Fruit fly (Drosophila melanogaster) whole organism, embryonic: Measurements from ENCODE around the gene CG8564.

ENCODE experiments used
- Atf3 ChIP-seq: fragments of 200-800 bp; sonication (Bioruptor generic); optimal IDR thresholded peaks from 3 replicates; lab custom pipeline; 2016; ENCODE audit warnings: missing biosample characterization, missing genetic modification characterization
- B-H1 ChIP-seq: fragments of 200-800 bp; sonication (Bioruptor generic); IDR thresholded peaks from 3 replicates; pipeline ENCODE4 v1.3.6; 2022; ENCODE audit warnings: missing biosample characterization, missing genetic modification characterization
- Blimp-1 ChIP-seq: fragments of 200-800 bp; sonication (Bioruptor generic); optimal IDR thresholded peaks from 3 replicates; lab custom pipeline; 2018; ENCODE audit warnings: missing biosample characterization, missing genetic modification characterization, mild to moderate bottlenecking, moderate library complexity, missing genetic modification reagents
- Bteb2 ChIP-seq: fragments of 200-800 bp; sonication (Bioruptor generic); optimal IDR thresholded peaks from 2 replicates; lab custom pipeline; 2016; ENCODE audit warnings: missing biosample characterization, missing genetic modification characterization
- CG10147 ChIP-seq: fragments of 200-800 bp; sonication (Bioruptor generic); optimal IDR thresholded peaks from 2 replicates; lab custom pipeline; 2019; ENCODE audit warnings: missing biosample characterization, mild to moderate bottlenecking, missing genetic modification characterization, moderate library complexity
- CG10209 ChIP-seq: fragments of 200-800 bp; sonication (Bioruptor generic); optimal IDR thresholded peaks from 3 replicates; lab custom pipeline; 2017; ENCODE audit warnings: missing biosample characterization, mild to moderate bottlenecking, missing genetic modification characterization, missing genetic modification reagents
- CG11723 ChIP-seq: fragments of 200-800 bp; sonication (Bioruptor generic); optimal IDR thresholded peaks from 2 replicates; lab custom pipeline; 2017; ENCODE audit warnings: missing biosample characterization, mild to moderate bottlenecking, missing genetic modification characterization
- CG12104 ChIP-seq: fragments of 200-800 bp; sonication (Bioruptor generic); optimal IDR thresholded peaks from 3 replicates; lab custom pipeline; 2016; ENCODE audit warnings: missing biosample characterization, missing genetic modification characterization
- CG14014 ChIP-seq: fragments of 200-800 bp; sonication (Bioruptor generic); IDR thresholded peaks from 2 replicates; pipeline ENCODE4 v1.3.6; 2022; ENCODE audit warnings: missing biosample characterization, missing genetic modification characterization
- CG15269 ChIP-seq: fragments of 200-800 bp; sonication (Bioruptor generic); optimal IDR thresholded peaks from 2 replicates; lab custom pipeline; 2018; ENCODE audit warnings: missing biosample characterization, mild to moderate bottlenecking, missing genetic modification characterization, moderate library complexity
- CG15696 ChIP-seq: fragments of 200-800 bp; sonication (Bioruptor generic); optimal IDR thresholded peaks from 2 replicates; lab custom pipeline; 2019; ENCODE audit warnings: missing biosample characterization, mild to moderate bottlenecking, missing genetic modification characterization, moderate library complexity
- CG17359 ChIP-seq: fragments of 200-800 bp; sonication (Bioruptor generic); optimal IDR thresholded peaks from 3 replicates; lab custom pipeline; 2018; ENCODE audit warnings: missing biosample characterization, mild to moderate bottlenecking, missing genetic modification characterization, moderate library complexity
- CG31224 ChIP-seq: fragments of 200-800 bp; sonication (Bioruptor generic); IDR thresholded peaks from 2 replicates; pipeline ENCODE4 v1.3.6; 2022; ENCODE audit warnings: missing biosample characterization, missing genetic modification characterization
- CG31365 ChIP-seq: fragments of 200-800 bp; sonication (Bioruptor generic); optimal IDR thresholded peaks from 2 replicates; lab custom pipeline; 2018; ENCODE audit warnings: missing biosample characterization, mild to moderate bottlenecking, missing genetic modification characterization
- CG32772 ChIP-seq: fragments of 200-800 bp; sonication (Bioruptor generic); IDR thresholded peaks from 2 replicates; pipeline ENCODE4 v1.3.6; 2022; ENCODE audit warnings: missing biosample characterization, missing genetic modification characterization
- CG4360 ChIP-seq: fragments of 200-800 bp; sonication (Bioruptor generic); IDR thresholded peaks from 2 replicates; pipeline ENCODE4 v1.3.6; 2022; ENCODE audit warnings: missing biosample characterization, missing genetic modification characterization
- CG4854 ChIP-seq: fragments of 200-800 bp; sonication (Bioruptor generic); optimal IDR thresholded peaks from 2 replicates; lab custom pipeline; 2016; ENCODE audit warnings: missing biosample characterization, missing genetic modification characterization, inconsistent platforms
- CG6854 ChIP-seq: fragments of 200-800 bp; sonication (Bioruptor generic); optimal IDR thresholded peaks from 3 replicates; lab custom pipeline; 2017; ENCODE audit warnings: missing biosample characterization, mild to moderate bottlenecking, missing genetic modification characterization
- CG9437 ChIP-seq: fragments of 200-800 bp; sonication (Bioruptor generic); optimal IDR thresholded peaks from 2 replicates; lab custom pipeline; 2018; ENCODE audit warnings: missing biosample characterization, mild to moderate bottlenecking, missing genetic modification characterization
- Dll ChIP-seq: fragments of 200-800 bp; sonication (Bioruptor generic); IDR thresholded peaks from 4 replicates; pipeline ENCODE4 v1.3.6; 2022; ENCODE audit warnings: missing biosample characterization, missing genetic modification characterization; ENCODE audit not compliant: partially characterized antibody
- Ets97D ChIP-seq: fragments of 200-800 bp; sonication (Bioruptor generic); optimal IDR thresholded peaks from 3 replicates; lab custom pipeline; 2016; ENCODE audit warnings: missing biosample characterization, missing genetic modification characterization
- Fer1 ChIP-seq: fragments of 200-800 bp; sonication (Bioruptor generic); optimal IDR thresholded peaks from 2 replicates; lab custom pipeline; 2017; ENCODE audit warnings: missing biosample characterization, mild to moderate bottlenecking, missing genetic modification characterization
- GATAe ChIP-seq: fragments of 200-800 bp; sonication (Bioruptor generic); conservative IDR thresholded peaks from 2 replicates; pipeline ENCODE4 v1.3.6; 2022; ENCODE audit warnings: missing biosample characterization, missing genetic modification characterization
- Gug ChIP-seq: fragments of 200-800 bp; sonication (Bioruptor generic); IDR thresholded peaks from 4 replicates; pipeline ENCODE4 v1.3.6; 2022; ENCODE audit warnings: missing biosample characterization, missing genetic modification characterization
- Hey ChIP-seq: fragments of 200-800 bp; sonication (Bioruptor generic); optimal IDR thresholded peaks from 3 replicates; lab custom pipeline; 2018; ENCODE audit warnings: missing biosample characterization, mild to moderate bottlenecking, missing genetic modification characterization
- Med ChIP-seq: fragments of 200-800 bp; sonication (Bioruptor generic); peaks from one replicate; lab custom pipeline; 2016; ENCODE audit warnings: missing biosample characterization, missing genetic modification characterization, mild to moderate bottlenecking, inconsistent platforms, moderate library complexity
- Pdp1 ChIP-seq, 2 experiments: fragments of 200-800 bp; sonication (Bioruptor generic); optimal IDR thresholded peaks; 3 replicates each; lab custom pipeline; 2016; ENCODE audit warnings: missing biosample characterization in 2 of 2, missing genetic modification characterization in 2 of 2, mild to moderate bottlenecking in 1 of 2, moderate library complexity in 1 of 2
- Xrp1 ChIP-seq: fragments of 200-800 bp; sonication (Bioruptor generic); IDR thresholded peaks from 2 replicates; pipeline ENCODE4 v1.3.6; 2022; ENCODE audit warnings: missing biosample characterization, missing genetic modification characterization
- dysf ChIP-seq: fragments of 200-800 bp; sonication (Bioruptor generic); IDR thresholded peaks from 3 replicates; pipeline ENCODE4 v1.3.6; 2022; ENCODE audit warnings: missing biosample characterization, missing genetic modification characterization
- en ChIP-seq: fragments of 200-800 bp; sonication (Bioruptor generic); optimal IDR thresholded peaks from 2 replicates; lab custom pipeline; 2016; ENCODE audit warnings: missing biosample characterization, missing genetic modification characterization
- gsb-n ChIP-seq: fragments of 200-800 bp; sonication (Bioruptor generic); optimal IDR thresholded peaks from 3 replicates; lab custom pipeline; 2018; ENCODE audit warnings: missing biosample characterization, mild to moderate bottlenecking, missing genetic modification characterization
- gt ChIP-seq: fragments of 200-800 bp; sonication (Bioruptor generic); IDR thresholded peaks from 2 replicates; pipeline ENCODE4 v1.3.6; 2022; ENCODE audit warnings: missing biosample characterization, missing genetic modification characterization
- insv ChIP-seq, 2 experiments: fragments of 200-800 bp; sonication (Bioruptor generic); optimal IDR thresholded peaks; 3 replicates each; lab custom pipeline; 2016 to 2018; ENCODE audit warnings: missing biosample characterization in 2 of 2, missing genetic modification characterization in 2 of 2
- lov ChIP-seq, 2 experiments: fragments of 200-800 bp in 1 of 2; fragments of >200 bp in 1 of 2; sonication (Bioruptor generic) in 1 of 2; IDR thresholded peaks in 1 of 2; optimal IDR thresholded peaks in 1 of 2; 2 replicates in 1 of 2; 3 replicates in 1 of 2; pipeline versions ENCODE4 v1.3.6 to Lab custom; 2017 to 2022; ENCODE audit warnings: missing biosample characterization in 1 of 2, missing genetic modification characterization in 1 of 2
- nom ChIP-seq: fragments of 200-800 bp; sonication (Bioruptor generic); optimal IDR thresholded peaks from 2 replicates; lab custom pipeline; 2017; ENCODE audit warnings: missing biosample characterization, missing genetic modification characterization, mild to moderate bottlenecking, moderate library complexity, missing genetic modification reagents
- oc ChIP-seq: fragments of 200-800 bp; sonication (Bioruptor generic); optimal IDR thresholded peaks from 2 replicates; lab custom pipeline; 2018; ENCODE audit warnings: missing biosample characterization, mild to moderate bottlenecking, missing genetic modification characterization, moderate library complexity
- onecut ChIP-seq: fragments of 200-800 bp; sonication (Bioruptor generic); IDR thresholded peaks from 2 replicates; pipeline ENCODE4 v1.3.6; 2022; ENCODE audit warnings: missing biosample characterization, missing genetic modification characterization
- pb ChIP-seq: fragments of 200-800 bp; sonication (Bioruptor generic); optimal IDR thresholded peaks from 3 replicates; lab custom pipeline; 2016; ENCODE audit warnings: missing biosample characterization, missing genetic modification characterization
- peb ChIP-seq: fragments of 200-800 bp; sonication (Bioruptor generic); IDR thresholded peaks from 2 replicates; pipeline ENCODE4 v1.3.6; 2022; ENCODE audit warnings: missing biosample characterization, missing genetic modification characterization
- pros ChIP-seq: fragments of 200-800 bp; sonication (Bioruptor generic); optimal IDR thresholded peaks from 3 replicates; lab custom pipeline; 2019; ENCODE audit warnings: missing biosample characterization, mild to moderate bottlenecking, missing genetic modification characterization, moderate library complexity
- ro ChIP-seq: fragments of 200-800 bp; sonication (Bioruptor generic); IDR thresholded peaks from 2 replicates; pipeline ENCODE4 v1.3.6; 2022; ENCODE audit warnings: missing biosample characterization, missing genetic modification characterization
- salm ChIP-seq: fragments of 200-800 bp; sonication (Bioruptor generic); optimal IDR thresholded peaks from 2 replicates; lab custom pipeline; 2018; ENCODE audit warnings: missing biosample characterization, mild to moderate bottlenecking, missing genetic modification characterization
- schlank ChIP-seq: fragments of 200-800 bp; sonication (Bioruptor generic); optimal IDR thresholded peaks from 2 replicates; lab custom pipeline; 2018; ENCODE audit warnings: missing biosample characterization, mild to moderate bottlenecking, missing genetic modification characterization
- scrt ChIP-seq: fragments of 200-800 bp; sonication (Bioruptor generic); optimal IDR thresholded peaks from 2 replicates; lab custom pipeline; 2018; ENCODE audit warnings: missing biosample characterization, mild to moderate bottlenecking, missing genetic modification characterization, moderate library complexity
- slou ChIP-seq: fragments of 200-800 bp; sonication (Bioruptor generic); optimal IDR thresholded peaks from 3 replicates; lab custom pipeline; 2016; ENCODE audit warnings: missing biosample characterization, missing genetic modification characterization
- tx ChIP-seq: fragments of 200-800 bp; sonication (Bioruptor generic); optimal IDR thresholded peaks from 2 replicates; lab custom pipeline; 2016; ENCODE audit warnings: missing biosample characterization, missing genetic modification characterization
- wor ChIP-seq: fragments of 200-800 bp; sonication (Bioruptor generic); IDR thresholded peaks from 2 replicates; pipeline ENCODE4 v1.3.6; 2022; ENCODE audit warnings: missing biosample characterization, missing genetic modification characterization
- zf30C ChIP-seq: fragments of 200-800 bp; sonication (Bioruptor generic); optimal IDR thresholded peaks from 3 replicates; lab custom pipeline; 2018; ENCODE audit warnings: missing biosample characterization, mild to moderate bottlenecking, missing genetic modification characterization

The CG8564 gene

DNA sequence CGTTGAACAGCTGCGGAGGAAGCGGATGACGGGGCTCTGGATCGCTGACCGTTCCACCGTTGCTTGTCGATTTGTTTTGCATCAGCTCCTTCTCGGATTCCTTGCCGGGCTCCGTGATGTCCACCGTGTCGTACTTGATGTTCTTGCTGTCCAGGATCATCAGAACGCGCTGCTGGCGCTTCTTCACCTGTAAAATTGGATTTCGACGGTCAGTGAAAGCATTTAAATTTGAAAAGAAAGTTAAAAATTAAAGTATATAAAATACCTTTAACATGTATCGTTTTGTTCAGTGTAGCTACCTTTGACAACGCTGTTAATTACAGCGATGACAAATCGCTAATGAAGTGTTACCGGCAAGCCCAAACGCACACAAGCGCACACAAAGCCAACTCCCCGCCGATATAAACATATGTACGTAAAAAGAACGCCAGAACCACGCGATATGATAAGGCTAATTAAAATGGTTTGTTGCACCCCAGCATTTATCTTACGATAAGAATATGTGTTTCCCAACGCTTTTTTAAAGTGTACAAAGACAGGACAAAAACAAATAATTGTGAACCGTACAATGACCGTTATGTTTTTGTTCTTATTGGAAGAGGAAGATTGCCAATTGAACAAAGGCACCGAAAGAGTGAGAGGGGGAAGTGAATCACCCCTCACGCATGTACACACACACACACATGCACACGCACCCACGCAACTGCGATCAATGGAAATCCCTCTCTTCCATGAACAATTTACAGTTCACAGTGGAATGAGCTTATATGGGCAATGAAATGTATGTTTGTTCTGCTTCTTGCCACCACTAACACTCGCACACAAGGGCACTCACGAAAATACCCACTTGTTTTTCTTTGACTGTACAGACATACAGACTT lies 19.7 kb downstream of the CG8564 start (continued):
- peak; percentile 11 to 92 for TF ChIP-seq insv (GFP tag; optimal IDR thresholded peaks at IDR 0.05; lab: Kevin White, UChicago)
- TF ChIP-seq gt (GFP tag; lab: Robert Waterston, UW) = no peak
- peak; percentile 47; the same call in 1 of the 2 replicates for TF ChIP-seq Xrp1 (GFP tag; lab: Robert Waterston, UW)
- no peak for TF ChIP-seq scrt
- peak in 1 of 2 experiments; percentile 49 for TF ChIP-seq Pdp1 (GFP tag; optimal IDR thresholded peaks at IDR 0.05; lab: Kevin White, UChicago)
- no peak for TF ChIP-seq Gug
- no peak for TF ChIP-seq CG31365 (tag; lab: Kevin White, UChicago)
- peak; percentile 9 for TF ChIP-seq en
- TF ChIP-seq B-H1 (GFP tag; lab: Robert Waterston, UW) = no peak
- TF ChIP-seq lov (optimal IDR thresholded peaks at IDR 0.05; lab: Kevin White, UChicago) = no peak
- TF ChIP-seq lov (GFP tag; IDR thresholded peaks at IDR 0.05; lab: Robert Waterston, UW) = 0 out of 3 replicates have a peak, but pooled peaks have one; percentile 29
- peak; percentile 33 for TF ChIP-seq CG17359 (tag; lab: Kevin White, UChicago)
- TF ChIP-seq peb = no peak
- peak; percentile 48 for TF ChIP-seq zf30C (GFP tag; lab: Kevin White, UChicago)
- TF ChIP-seq CG11723 (GFP tag; lab: Kevin White, UChicago) = no peak
- no peak for TF ChIP-seq wor (GFP tag; lab: Robert Waterston, UW)
- TF ChIP-seq CG10147 (GFP tag; lab: Kevin White, UChicago) = no peak
- TF ChIP-seq pros = peak; percentile 70
- TF ChIP-seq CG15269 = peak; percentile 54
- TF ChIP-seq GATAe (GFP tag; lab: Robert Waterston, UW) = 0 out of 2 replicates have a peak, but pooled peaks have one; percentile 31
- no peak for TF ChIP-seq oc (tag; lab: Kevin White, UChicago)
- TF ChIP-seq CG32772 (GFP tag; lab: Robert Waterston, UW) = no peak
- TF ChIP-seq Dll (GFP tag; lab: Robert Waterston, UW) = no peak
- no peak for TF ChIP-seq gsb-n
- TF ChIP-seq CG4854 (GFP tag; lab: Kevin White, UChicago) = no peak
- TF ChIP-seq CG12104 (GFP tag; lab: Kevin White, UChicago) = no peak
- TF ChIP-seq Atf3 (GFP tag; lab: Kevin White, UChicago) = no peak
- no peak for TF ChIP-seq CG6854
- peak; percentile 1 for TF ChIP-seq Ets97D (GFP tag; lab: Kevin White, UChicago)
- peak; percentile 35 for TF ChIP-seq CG10209 (GFP tag; lab: Kevin White, UChicago)
- TF ChIP-seq CG14014 = peak; percentile 24; the same call in 1 of the 2 replicates
- TF ChIP-seq onecut (GFP tag; lab: Robert Waterston, UW) = 0 out of 2 replicates have a peak, but pooled peaks have one; percentile 25
- TF ChIP-seq salm (tag; lab: Kevin White, UChicago) = no peak
- no peak for TF ChIP-seq CG4360 (GFP tag; lab: Robert Waterston, UW)
- TF ChIP-seq slou (GFP tag; lab: Kevin White, UChicago) = no peak
- TF ChIP-seq schlank (tag; lab: Kevin White, UChicago) = no peak
- no peak for TF ChIP-seq pb (GFP tag; lab: Kevin White, UChicago)
- peak; percentile 90 for TF ChIP-seq Med (GFP tag; lab: Kevin White, UChicago)
- no peak for TF ChIP-seq CG15696 (tag; lab: Kevin White, UChicago)
- peak; percentile 16 for TF ChIP-seq Blimp-1 (GFP tag; lab: Kevin White, UChicago)
- TF ChIP-seq dysf (GFP tag; lab: Robert Waterston, UW) = 0 out of 3 replicates have a peak, but pooled peaks have one; percentile 49
- TF ChIP-seq CG9437 = no peak
- TF ChIP-seq Fer1 (GFP tag; lab: Kevin White, UChicago) = peak; percentile 18
- no peak for TF ChIP-seq tx (GFP tag; lab: Kevin White, UChicago)
- no peak for TF ChIP-seq Hey (tag; lab: Kevin White, UChicago)
- TF ChIP-seq nom = peak; percentile 18
- TF ChIP-seq CG31224 = peak; percentile 33; the same call in 1 of the 2 replicates
- no peak for TF ChIP-seq ro (GFP tag; lab: Robert Waterston, UW)
- TF ChIP-seq Bteb2 = no peak
